Worm (Caenorhabditis elegans): Measurements from ENCODE around the gene nhr-291.
"Not testable (repeated sequence)": the region's sequence is repeated elsewhere in the genome, so short reads cannot be mapped to it uniquely, and the experiment has no call there.

nhr-291 gene

DNA sequence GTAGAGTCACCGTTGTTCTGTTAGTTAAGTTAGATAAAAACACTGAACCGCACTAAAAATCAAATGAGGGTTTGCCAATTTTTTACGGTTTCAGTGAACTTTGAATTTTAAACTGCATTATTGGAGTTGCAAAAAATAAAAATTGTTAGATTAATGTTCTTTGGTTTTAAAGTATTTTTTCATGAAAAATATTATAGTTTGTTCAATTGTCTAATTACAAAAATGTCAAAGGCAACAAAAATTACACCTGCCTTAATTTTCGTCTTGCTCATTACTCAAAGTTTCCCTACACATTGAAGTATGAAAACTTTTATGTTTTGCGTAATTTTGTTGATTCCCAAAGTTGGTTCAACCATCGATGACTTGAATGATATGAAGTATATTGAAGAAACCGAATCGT, 8.0 kb upstream of the nhr-291 start, which contains the start of gene irld-62:
Gene irld-62 (plus strand): TSS at position 301 of the 400 bp plus-strand sequence.
- TF ChIP-seq pes-1 (GFP tag; IDR thresholded peaks at IDR 0.05), result no peak
- TF ChIP-seq sea-1 (GFP tag; conservative IDR thresholded peaks at IDR 0.05), result no peak
- no peak for TF ChIP-seq F13C5.2 (tag; optimal IDR thresholded peaks at IDR 0.05)
- TF ChIP-seq hnd-1 (tag; optimal IDR thresholded peaks at IDR 0.05), result no peak
- no peak for TF ChIP-seq flt-1 (GFP tag; IDR thresholded peaks at IDR 0.05)
- no peak for TF ChIP-seq aly-1 (tag; optimal IDR thresholded peaks at IDR 0.05)
- no peak for TF ChIP-seq tra-4 (tag; optimal IDR thresholded peaks at IDR 0.05)
- no peak for TF ChIP-seq ama-1 (optimal IDR thresholded peaks at IDR 0.05)

DNA sequence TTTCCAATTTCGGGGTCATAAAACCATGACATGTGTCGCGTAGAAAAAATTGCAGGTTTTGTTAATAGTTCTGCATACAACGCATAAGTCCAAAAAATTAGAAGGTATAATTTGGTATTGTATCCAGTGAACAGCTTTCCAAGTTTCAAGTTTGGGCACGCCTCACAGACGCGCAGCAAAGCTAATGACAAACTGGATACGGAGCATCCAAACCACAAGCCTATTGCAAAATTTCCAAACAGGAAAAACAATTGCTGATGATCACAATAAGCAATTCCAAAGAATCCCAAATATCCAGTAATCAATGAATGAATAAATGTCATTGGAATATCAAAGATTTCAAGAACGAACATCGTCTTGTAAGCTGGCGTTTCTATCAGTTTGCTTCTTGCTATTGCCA, 5.2 kb upstream of the nhr-291 start:
- TF ChIP-seq hnd-1 (tag; optimal IDR thresholded peaks at IDR 0.05) (no peak), aly-1 (tag; optimal IDR thresholded peaks at IDR 0.05) (no peak), hmbx-1 (tag; optimal IDR thresholded peaks at IDR 0.05) (no peak), pes-1 (GFP tag; IDR thresholded peaks at IDR 0.05) (no peak), flt-1 (GFP tag; IDR thresholded peaks at IDR 0.05) (no peak), tbx-11 (GFP tag; IDR thresholded peaks at IDR 0.05) (no peak), hmg-4 (GFP tag; optimal IDR thresholded peaks at IDR 0.05) (no peak)

DNA sequence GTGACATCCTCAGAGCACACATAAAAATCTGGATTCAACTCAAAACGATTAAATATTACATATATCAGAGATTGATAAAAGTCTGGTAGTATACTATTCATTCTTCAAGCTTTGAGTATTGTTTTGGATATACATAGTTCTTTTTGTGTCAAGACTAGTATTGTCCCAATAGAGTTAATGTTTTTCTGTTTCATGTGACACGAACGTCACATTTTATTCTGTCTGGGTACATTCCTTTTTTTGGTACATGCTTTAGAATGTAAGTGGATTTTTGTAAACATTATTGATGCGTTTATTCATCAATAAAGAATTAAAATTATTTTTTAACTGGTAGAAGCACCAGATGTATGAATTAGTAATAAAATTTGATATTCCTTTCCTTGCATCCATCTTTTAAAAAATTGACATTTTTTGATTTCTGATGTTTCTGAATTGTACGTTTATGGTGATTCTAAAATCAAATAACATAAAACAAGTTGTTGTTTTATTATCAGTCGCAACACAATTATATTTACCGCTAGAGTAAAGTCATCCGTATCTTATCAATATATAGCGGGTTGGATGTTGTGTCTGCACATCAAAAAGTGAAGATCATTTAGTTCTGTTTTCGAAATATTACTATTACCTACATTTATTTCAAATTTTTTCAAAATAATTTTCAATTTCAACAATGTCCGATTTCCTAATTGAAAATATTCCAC, 2.8 kb upstream of the nhr-291 start, which contains the start of the genes srt-22 and nhr-246:
Gene srt-22 (minus strand): TSS at position 101 of the 701 bp plus-strand sequence.
Gene nhr-246 (plus strand): TSS at position 651 of the 701 bp plus-strand sequence.
- TF ChIP-seq tra-4 (tag; optimal IDR thresholded peaks at IDR 0.05) (no peak), ceh-36 (tag; optimal IDR thresholded peaks at IDR 0.05) (no peak), hmbx-1 (tag; optimal IDR thresholded peaks at IDR 0.05) (no peak), tbx-11 (GFP tag; IDR thresholded peaks at IDR 0.05) (no peak), F13C5.2 (tag; optimal IDR thresholded peaks at IDR 0.05) (no peak), aly-1 (tag; optimal IDR thresholded peaks at IDR 0.05) (no peak), flt-1 (GFP tag; IDR thresholded peaks at IDR 0.05) (no peak), sea-1 (GFP tag; conservative IDR thresholded peaks at IDR 0.05) (no peak), tbx-37 (GFP tag; conservative IDR thresholded peaks at IDR 0.05) (no peak), hnd-1 (tag; optimal IDR thresholded peaks at IDR 0.05) (no peak), ama-1 (optimal IDR thresholded peaks at IDR 0.05) (no peak), scrt-1 (GFP tag; IDR thresholded peaks at IDR 0.05) (no peak)

DNA sequence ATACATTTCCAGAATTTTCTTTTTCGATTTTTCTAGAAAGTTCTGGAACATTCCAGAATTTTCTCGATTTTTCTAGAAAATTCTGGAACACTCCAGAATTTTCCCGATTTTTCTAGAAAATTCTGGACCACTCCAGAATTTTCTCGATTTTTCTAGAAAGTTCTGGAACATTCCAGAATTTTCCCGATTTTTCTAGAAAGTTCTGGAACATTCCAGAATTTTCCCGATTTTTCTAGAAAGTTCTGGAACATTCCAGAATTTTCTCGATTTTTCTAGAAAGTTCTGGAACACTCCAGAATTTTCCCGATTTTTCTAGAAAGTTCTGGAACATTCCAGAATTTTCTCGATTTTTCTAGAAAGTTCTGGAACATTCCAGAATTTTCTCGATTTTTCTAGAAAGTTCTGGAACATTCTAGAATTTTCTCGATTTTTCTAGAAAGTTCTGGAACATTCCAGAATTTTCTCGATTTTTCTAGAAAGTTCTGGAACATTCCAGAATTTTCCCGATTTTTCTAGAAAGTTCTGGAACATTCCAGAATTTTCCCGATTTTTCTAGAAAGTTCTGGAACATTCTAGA, 2.1 kb downstream of the nhr-291 start:
- TF ChIP-seq flt-1 (GFP tag; IDR thresholded peaks at IDR 0.05), result peak; percentile 51; the same call in 1 of the 2 replicates
- peak; percentile 64 for TF ChIP-seq pes-1 (GFP tag; IDR thresholded peaks at IDR 0.05)

DNA sequence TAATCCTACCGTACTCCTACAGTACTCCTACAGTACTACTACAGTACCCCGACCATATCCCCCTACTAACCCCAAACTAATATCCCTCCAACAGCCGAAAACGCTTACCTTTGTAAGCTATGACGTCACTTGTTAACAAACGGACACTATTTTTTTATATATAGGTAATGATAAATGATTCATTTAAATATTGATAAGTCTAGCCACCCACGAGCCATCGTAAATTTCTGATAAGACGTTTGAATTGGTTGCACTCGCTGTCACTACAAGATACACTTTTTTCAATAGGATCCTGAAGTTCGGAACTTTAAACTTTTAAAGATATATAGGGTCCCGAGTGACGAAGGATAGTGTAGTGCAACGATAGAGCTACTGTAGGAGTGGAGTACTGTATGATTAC, 3.9 kb downstream of the nhr-291 start, which contains the start of gene nhr-247:
Gene nhr-247 (plus strand): TSS at position 330 of the 400 bp plus-strand sequence.
- not testable (repeated sequence) for TF ChIP-seq tbx-11 (GFP tag; IDR thresholded peaks at IDR 0.05); ceh-36 (tag; optimal IDR thresholded peaks at IDR 0.05); flt-1 (GFP tag; IDR thresholded peaks at IDR 0.05)

DNA sequence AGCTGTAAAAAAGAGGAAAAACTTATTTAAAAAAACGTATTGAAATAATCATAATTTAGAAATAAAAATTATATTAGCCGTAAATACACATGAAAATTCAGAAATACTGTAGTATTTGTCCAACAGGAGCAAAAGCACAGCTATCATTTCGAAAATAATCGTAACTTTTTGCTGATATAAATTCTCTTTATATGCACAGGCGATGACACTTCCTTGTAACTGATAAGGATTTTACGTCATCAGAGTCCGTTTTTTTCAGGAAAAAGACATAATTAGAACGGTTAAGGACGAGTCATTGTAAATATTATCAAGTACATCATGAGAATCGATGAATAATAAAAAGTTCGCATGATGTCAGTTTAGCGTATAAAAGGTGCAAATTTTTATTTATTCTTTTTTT, 4.7 kb downstream of the nhr-291 start:
- TF ChIP-seq tbx-11 (GFP tag; IDR thresholded peaks at IDR 0.05), result no peak
- no peak for TF ChIP-seq tra-4 (tag; optimal IDR thresholded peaks at IDR 0.05)
- TF ChIP-seq F13C5.2 (tag; optimal IDR thresholded peaks at IDR 0.05), result no peak
- TF ChIP-seq flt-1 (GFP tag; IDR thresholded peaks at IDR 0.05), result no peak
- no peak for TF ChIP-seq hnd-1 (tag; optimal IDR thresholded peaks at IDR 0.05)
- TF ChIP-seq scrt-1 (GFP tag; IDR thresholded peaks at IDR 0.05), result no peak
- TF ChIP-seq aly-1 (tag; optimal IDR thresholded peaks at IDR 0.05), result no peak
- TF ChIP-seq hmbx-1 (tag; optimal IDR thresholded peaks at IDR 0.05), result no peak
- TF ChIP-seq tbx-37 (GFP tag; conservative IDR thresholded peaks at IDR 0.05), result no peak

DNA sequence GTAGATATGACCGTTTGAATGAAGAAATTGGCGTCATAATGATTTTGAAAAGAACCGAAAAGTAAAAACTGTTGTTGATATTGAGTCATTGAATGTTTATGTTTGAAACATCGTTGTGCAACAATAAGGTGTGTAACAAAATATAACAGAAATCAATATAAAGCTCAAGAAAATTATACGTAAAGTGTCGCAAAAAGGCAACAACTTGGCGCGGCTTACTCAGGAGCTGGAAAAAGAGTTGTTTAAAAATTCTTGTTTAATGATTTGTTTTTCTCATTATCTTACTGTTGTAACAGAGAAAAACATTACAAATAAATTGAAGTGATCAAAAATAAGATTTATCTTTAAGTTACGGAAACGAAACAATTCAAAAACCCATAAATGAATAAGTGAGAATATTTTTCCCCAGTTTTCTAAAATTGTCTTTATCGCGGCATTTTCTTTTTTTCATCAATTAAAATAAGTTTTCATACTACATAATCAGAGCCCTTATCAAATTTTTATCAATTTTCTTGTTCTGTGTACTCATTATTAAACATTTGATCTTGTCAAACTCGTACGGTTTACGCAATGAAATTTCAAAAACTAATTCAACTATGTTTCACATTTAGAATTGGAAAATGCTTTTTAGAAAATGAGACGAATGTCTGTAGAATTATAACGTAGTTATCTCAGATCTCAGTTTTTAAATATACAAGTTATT, 9.1 kb downstream of the nhr-291 start, which contains the start of gene ZK1037.6:
Gene ZK1037.6 (minus strand): TSS at position 51 of the 703 bp plus-strand sequence.
- no peak for TF ChIP-seq ets-7 (tag; optimal IDR thresholded peaks at IDR 0.05)
- no peak for TF ChIP-seq flt-1 (GFP tag; IDR thresholded peaks at IDR 0.05)
- TF ChIP-seq tbx-11 (GFP tag; IDR thresholded peaks at IDR 0.05), result no peak
- TF ChIP-seq ceh-13 (GFP tag; optimal IDR thresholded peaks at IDR 0.05), result no peak
- no peak for TF ChIP-seq tra-4 (tag; optimal IDR thresholded peaks at IDR 0.05)
- TF ChIP-seq sea-1 (GFP tag; conservative IDR thresholded peaks at IDR 0.05), result no peak

DNA sequence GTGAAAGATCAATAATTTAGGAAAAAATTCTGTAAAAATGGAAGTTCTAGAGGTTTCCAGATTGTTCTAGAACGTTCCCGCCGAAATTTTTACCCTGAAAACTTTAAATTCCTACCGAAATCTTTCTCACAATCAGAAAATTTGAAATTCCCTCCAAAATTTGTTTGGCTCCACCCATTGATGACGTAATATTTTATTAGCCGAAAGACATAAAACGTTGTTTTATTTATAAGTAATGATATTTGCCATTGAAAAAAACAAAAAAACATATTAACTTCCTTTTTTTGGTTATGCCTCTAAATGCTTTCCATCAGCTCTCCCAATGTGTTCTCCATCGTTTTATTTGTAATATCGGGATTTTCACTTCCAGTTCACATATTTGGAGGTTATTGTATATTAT, 11.6 kb downstream of the nhr-291 start, which contains the start of gene srh-295:
Gene srh-295 (plus strand): TSS at position 301 of the 400 bp plus-strand sequence.
- no peak for TF ChIP-seq tbx-37 (GFP tag; conservative IDR thresholded peaks at IDR 0.05)
- no peak for TF ChIP-seq ceh-36 (tag; optimal IDR thresholded peaks at IDR 0.05)
- TF ChIP-seq ama-1 (optimal IDR thresholded peaks at IDR 0.05), result no peak
- no peak for TF ChIP-seq scrt-1 (GFP tag; IDR thresholded peaks at IDR 0.05)
- TF ChIP-seq F13C5.2 (tag; optimal IDR thresholded peaks at IDR 0.05), result no peak
- TF ChIP-seq hmbx-1 (tag; optimal IDR thresholded peaks at IDR 0.05), result no peak
- no peak for TF ChIP-seq hnd-1 (tag; optimal IDR thresholded peaks at IDR 0.05)
- TF ChIP-seq tbx-11 (GFP tag; IDR thresholded peaks at IDR 0.05), result no peak
- TF ChIP-seq aly-1 (tag; optimal IDR thresholded peaks at IDR 0.05), result no peak
- no peak for TF ChIP-seq flt-1 (GFP tag; IDR thresholded peaks at IDR 0.05)
- TF ChIP-seq ets-7 (tag; optimal IDR thresholded peaks at IDR 0.05), result no peak
- TF ChIP-seq hmg-4 (GFP tag; optimal IDR thresholded peaks at IDR 0.05), result no peak
- TF ChIP-seq pes-1 (GFP tag; IDR thresholded peaks at IDR 0.05), result no peak
- TF ChIP-seq ceh-13 (GFP tag; optimal IDR thresholded peaks at IDR 0.05), result no peak
- TF ChIP-seq tra-4 (tag; optimal IDR thresholded peaks at IDR 0.05), result no peak

All from whole organism, early embryonic.